Fruit fly (Drosophila melanogaster): ENCODE results near the gene Pdp1.

Pdp1 gene

DNA sequence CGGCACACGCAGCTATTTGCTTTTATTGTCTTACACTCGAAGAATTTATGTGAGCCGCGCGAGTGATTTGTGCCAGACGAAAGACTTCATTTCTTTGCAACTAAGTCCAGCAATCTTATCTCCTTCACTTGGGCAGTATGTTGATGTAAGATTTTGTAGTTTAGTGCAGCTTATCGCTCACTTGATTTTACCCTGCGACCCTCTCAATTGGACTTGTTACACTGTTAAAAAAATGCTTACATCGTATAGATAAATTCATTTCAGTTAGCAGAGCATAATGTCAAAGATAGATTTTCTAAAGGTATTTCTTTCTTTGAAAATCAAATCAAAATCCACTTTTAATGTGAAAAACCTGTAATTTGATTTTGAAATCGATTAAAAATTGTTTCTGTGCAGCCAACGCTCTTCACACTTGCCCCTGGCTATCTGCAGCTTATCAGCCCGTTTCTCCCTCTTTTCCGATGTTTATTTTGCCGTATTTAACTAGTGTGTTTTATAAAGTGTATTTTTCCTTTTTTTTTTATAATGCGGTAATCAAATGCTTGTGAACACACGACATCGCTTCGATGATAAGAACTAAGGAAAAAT, 16.3 kb downstream of the Pdp1 start (continued):
- TF ChIP-seq ssp (GFP tag; IDR thresholded peaks at IDR 0.05) = peak; percentile 68; the same call in 1 of the 2 replicates
- TF ChIP-seq dmrt99B (tag; optimal IDR thresholded peaks at IDR 0.05) = peak; percentile 90
- peak in 1 of 2 experiments; percentile 89 for TF ChIP-seq bsh (GFP tag; optimal IDR thresholded peaks at IDR 0.05)
- peak; percentile 84 for TF ChIP-seq Vsx1 (GFP tag; optimal IDR thresholded peaks at IDR 0.05)
- peak; percentile 88 for TF ChIP-seq BtbVII (GFP tag; optimal IDR thresholded peaks at IDR 0.05)
- peak; percentile 6 for TF ChIP-seq CG4617 (GFP tag; optimal IDR thresholded peaks at IDR 0.05; ENCODE audit: borderline replicate concordance)
- TF ChIP-seq B-H1 (GFP tag; IDR thresholded peaks at IDR 0.05) = peak; percentile 80
- peak; percentile 67 for TF ChIP-seq gsb-n (tag; optimal IDR thresholded peaks at IDR 0.05)
- peak; percentile 40 for TF ChIP-seq CG8290 (GFP tag; optimal IDR thresholded peaks at IDR 0.05)
- TF ChIP-seq CG8290 (tag; optimal IDR thresholded peaks at IDR 0.05) = peak in 1 of 2 experiments; percentile 86
- peak; percentile 33 for TF ChIP-seq CG17186 (GFP tag; optimal IDR thresholded peaks at IDR 0.05)
- peak; percentile 57 for TF ChIP-seq run (tag; optimal IDR thresholded peaks at IDR 0.05)
- peak; percentile 84 for TF ChIP-seq vfl (GFP tag; optimal IDR thresholded peaks at IDR 0.05)
- TF ChIP-seq CG10959 (GFP tag; IDR thresholded peaks at IDR 0.05) = peak; percentile 39; the same call in 1 of the 2 replicates
- peak; percentile 86 for TF ChIP-seq Mrtf (GFP tag; IDR thresholded peaks at IDR 0.05)
- TF ChIP-seq CG13775 (GFP tag; optimal IDR thresholded peaks at IDR 0.05) = peak; percentile 71
- peak; percentile 85 for TF ChIP-seq phol (tag; optimal IDR thresholded peaks at IDR 0.05)
- no peak for TF ChIP-seq prd (optimal IDR thresholded peaks at IDR 0.05)
- peak; percentile 88 for TF ChIP-seq prd (GFP tag; IDR thresholded peaks at IDR 0.05)
- TF ChIP-seq CkIIα-i1 (GFP tag; IDR thresholded peaks at IDR 0.05) = 0 out of 2 replicates have a peak, but pooled peaks have one; percentile 59
- no peak for TF ChIP-seq tll (GFP tag; optimal IDR thresholded peaks at IDR 0.05)
- peak; percentile 68 for TF ChIP-seq abd-A (tag; optimal IDR thresholded peaks at IDR 0.05)
- 0 out of 2 replicates have a peak, but pooled peaks have one; percentile 41 for TF ChIP-seq gt (GFP tag; IDR thresholded peaks at IDR 0.05)
- peak; percentile 78 for TF ChIP-seq ems (GFP tag; optimal IDR thresholded peaks at IDR 0.05)
- no peak for TF ChIP-seq amos (GFP tag; IDR thresholded peaks at IDR 0.05; ENCODE audit: partially characterized antibody)
- TF ChIP-seq CG3407 (GFP tag; optimal IDR thresholded peaks at IDR 0.05) = peak; percentile 59
- TF ChIP-seq fd96Cb (tag; optimal IDR thresholded peaks at IDR 0.05) = peak; percentile 83
- peak; percentile 89 for TF ChIP-seq PHDP (tag; optimal IDR thresholded peaks at IDR 0.05)
- TF ChIP-seq CG10462 (GFP tag; optimal IDR thresholded peaks at IDR 0.05) = peak; percentile 61
- no peak for TF ChIP-seq sc (optimal IDR thresholded peaks at IDR 0.05)
- peak; percentile 56 for TF ChIP-seq sc (GFP tag; optimal IDR thresholded peaks at IDR 0.05)
- TF ChIP-seq dysf (GFP tag; IDR thresholded peaks at IDR 0.05) = peak; percentile 91
- TF ChIP-seq CG4424 (GFP tag; optimal IDR thresholded peaks at IDR 0.05) = peak; percentile 88
- no peak for TF ChIP-seq YL-1 (GFP tag; optimal IDR thresholded peaks at IDR 0.05)
- TF ChIP-seq gce (GFP tag; IDR thresholded peaks at IDR 0.05) = peak; percentile 85; the same call in 2 of the 3 replicates
- peak; percentile 69 for TF ChIP-seq gcm2 (GFP tag; optimal IDR thresholded peaks at IDR 0.05)
- TF ChIP-seq Sin3A (optimal IDR thresholded peaks at IDR 0.05) = no peak
- peak; percentile 16 for TF ChIP-seq Usf (GFP tag; optimal IDR thresholded peaks at IDR 0.05)
- peak; percentile 43 for TF ChIP-seq Rx (GFP tag; IDR thresholded peaks at IDR 0.05)
- peak; percentile 85 for TF ChIP-seq CG15514 (GFP tag; optimal IDR thresholded peaks at IDR 0.05)
- peak; percentile 85; the same call in 2 of the 3 replicates for TF ChIP-seq so (GFP tag; IDR thresholded peaks at IDR 0.05)
- TF ChIP-seq CG31388 (GFP tag; optimal IDR thresholded peaks at IDR 0.05) = peak; percentile 33
- peak; percentile 74 for TF ChIP-seq shn (GFP tag; optimal IDR thresholded peaks at IDR 0.05)
- no peak for TF ChIP-seq CG4360 (GFP tag; IDR thresholded peaks at IDR 0.05)
- no peak for TF ChIP-seq CG15479 (GFP tag; optimal IDR thresholded peaks at IDR 0.05)
- TF ChIP-seq CG15073 (GFP tag; optimal IDR thresholded peaks at IDR 0.05) = no peak
- TF ChIP-seq CG8359 (GFP tag; optimal IDR thresholded peaks at IDR 0.05; ENCODE audit: borderline replicate concordance) = peak; percentile 63
- peak; percentile 84 for TF ChIP-seq CG10543 (GFP tag; optimal IDR thresholded peaks at IDR 0.05)
- TF ChIP-seq Fer3 (tag; optimal IDR thresholded peaks at IDR 0.05) = peak; percentile 93
- peak; percentile 70 for TF ChIP-seq maf-S (GFP tag; optimal IDR thresholded peaks at IDR 0.05)
